Fruit fly (Drosophila melanogaster): ENCODE measurements around the gene CG2926.

CG2926 gene

DNA sequence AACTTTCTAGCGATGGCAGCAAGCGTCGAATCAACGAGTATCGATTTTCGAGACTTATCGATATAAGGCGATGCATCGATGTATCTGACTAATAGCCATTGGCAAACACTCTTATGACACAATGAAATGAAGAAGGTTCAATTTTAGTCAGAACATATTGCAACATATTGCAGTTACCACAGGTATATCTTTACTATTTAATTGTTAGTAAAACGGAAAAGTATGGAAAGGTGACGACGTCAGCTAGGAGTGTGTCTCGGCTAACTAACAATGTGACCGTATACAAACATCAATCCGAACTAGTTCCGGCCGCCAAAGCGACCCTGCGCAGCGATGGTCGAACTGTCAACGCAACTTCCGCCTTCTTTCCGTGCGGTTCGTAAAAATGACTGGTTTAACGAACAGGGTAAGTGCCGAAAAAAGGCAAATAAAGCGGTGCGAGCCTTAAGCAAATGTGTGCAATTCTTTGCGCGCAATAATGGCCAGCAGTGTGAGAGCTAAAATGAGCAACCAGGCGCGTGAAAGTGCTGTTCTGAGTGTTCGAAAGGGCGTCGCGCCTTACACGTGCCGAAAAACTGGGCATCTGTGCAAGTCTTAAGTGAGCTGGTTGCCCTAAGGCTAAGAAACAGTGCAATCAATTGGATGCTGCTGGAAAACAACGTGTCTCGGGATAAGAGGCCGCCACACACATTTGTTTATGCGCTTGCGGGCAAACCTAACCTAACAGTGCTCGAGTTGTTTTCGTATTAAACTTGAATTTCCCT is 36.1 kb upstream of the CG2926 start, which contains the start of the genes Dph4, Spec2 and RpL13A (continued):
- TF ChIP-seq ap (GFP tag; IDR thresholded peaks at IDR 0.05), result no peak
- TF ChIP-seq Eip74EF (GFP tag; optimal IDR thresholded peaks at IDR 0.05), result peak in 1 of 2 experiments; percentile 79
- peak; percentile 92 for TF ChIP-seq PHDP (tag; optimal IDR thresholded peaks at IDR 0.05)
- TF ChIP-seq CG10959 (GFP tag; IDR thresholded peaks at IDR 0.05), result no peak
- TF ChIP-seq CG17328 (GFP tag; IDR thresholded peaks at IDR 0.05), result no peak
- peak; percentile 97 for TF ChIP-seq Sin3A (optimal IDR thresholded peaks at IDR 0.05)
- TF ChIP-seq CG15011 (GFP tag; optimal IDR thresholded peaks at IDR 0.05), result peak; percentile 91
- TF ChIP-seq CG9932 (GFP tag; IDR thresholded peaks at IDR 0.05), result no peak
- peak; percentile 89 for TF ChIP-seq CG12155 (GFP tag; optimal IDR thresholded peaks at IDR 0.05)
- TF ChIP-seq CG1647 (GFP tag; optimal IDR thresholded peaks at IDR 0.05), result peak; percentile 82
- no peak for TF ChIP-seq CG34422 (GFP tag; IDR thresholded peaks at IDR 0.05)
- TF ChIP-seq Hsf (GFP tag; optimal IDR thresholded peaks at IDR 0.05), result peak; percentile 87
- no peak for TF ChIP-seq CG1024 (GFP tag; IDR thresholded peaks at IDR 0.05)
- TF ChIP-seq Atf-2 (GFP tag; optimal IDR thresholded peaks at IDR 0.05), result peak; percentile 88
- TF ChIP-seq en (GFP tag; optimal IDR thresholded peaks at IDR 0.05), result peak; percentile 92
- TF ChIP-seq CG7839 (tag; optimal IDR thresholded peaks at IDR 0.05), result peak; percentile 85
- peak; percentile 98 for TF ChIP-seq sens (GFP tag)
- peak; percentile 72 for TF ChIP-seq gem (tag; optimal IDR thresholded peaks at IDR 0.05)
- no peak for TF ChIP-seq CG14050 (GFP tag; IDR thresholded peaks at IDR 0.05)
- peak; percentile 74 for TF ChIP-seq CG18476 (GFP tag; optimal IDR thresholded peaks at IDR 0.05)
- TF ChIP-seq Pdp1 (GFP tag; optimal IDR thresholded peaks at IDR 0.05), result peak; percentile 81 to 91
- peak; percentile 93 for TF ChIP-seq CG8089 (GFP tag; optimal IDR thresholded peaks at IDR 0.05)
- TF ChIP-seq pb (GFP tag; optimal IDR thresholded peaks at IDR 0.05), result peak; percentile 95
- peak; percentile 74 for TF ChIP-seq ftz-f1 (GFP tag; optimal IDR thresholded peaks at IDR 0.05)
- TF ChIP-seq z (GFP tag; IDR thresholded peaks at IDR 0.05), result no peak
- TF ChIP-seq Sry-δ (GFP tag; optimal IDR thresholded peaks at IDR 0.05), result peak; percentile 99
- peak; percentile 54 for TF ChIP-seq pnt (GFP tag; optimal IDR thresholded peaks at IDR 0.05)
- TF ChIP-seq MTF-1 (GFP tag; optimal IDR thresholded peaks at IDR 0.05; ENCODE audit: borderline replicate concordance), result peak; percentile 98
- TF ChIP-seq D (optimal IDR thresholded peaks at IDR 0.05), result peak; percentile 57
- TF ChIP-seq D (GFP tag; optimal IDR thresholded peaks at IDR 0.05), result peak; percentile 89
- peak; percentile 80 for TF ChIP-seq kah (GFP tag; optimal IDR thresholded peaks at IDR 0.05)
- peak; percentile 95 for TF ChIP-seq CG17186 (GFP tag; optimal IDR thresholded peaks at IDR 0.05)
- TF ChIP-seq shn (GFP tag; optimal IDR thresholded peaks at IDR 0.05), result peak; percentile 92
- TF ChIP-seq az2 (GFP tag; optimal IDR thresholded peaks at IDR 0.05), result peak; percentile 74
- peak; percentile 81 to 93 for TF ChIP-seq dpn (GFP tag; optimal IDR thresholded peaks at IDR 0.05)
- TF ChIP-seq CG7928 (GFP tag; optimal IDR thresholded peaks at IDR 0.05), result peak; percentile 76
- peak; percentile 57 for TF ChIP-seq Chrac-16 (GFP tag; optimal IDR thresholded peaks at IDR 0.05)
- peak; percentile 81 for TF ChIP-seq jumu (GFP tag; optimal IDR thresholded peaks at IDR 0.05)
- peak; percentile 82 for TF ChIP-seq CG18262 (tag; optimal IDR thresholded peaks at IDR 0.05)
- peak; percentile 83 for TF ChIP-seq Nf-YC (tag; optimal IDR thresholded peaks at IDR 0.05)
- TF ChIP-seq pum (GFP tag; optimal IDR thresholded peaks at IDR 0.05), result peak; percentile 69
- TF ChIP-seq CG7556 (GFP tag; optimal IDR thresholded peaks at IDR 0.05), result peak; percentile 84
- no peak for TF ChIP-seq CG11696 (GFP tag; IDR thresholded peaks at IDR 0.05)
- peak; percentile 92 for TF ChIP-seq Max (GFP tag; optimal IDR thresholded peaks at IDR 0.05)
- peak; percentile 96 for TF ChIP-seq CG1603 (tag; optimal IDR thresholded peaks at IDR 0.05)
- TF ChIP-seq ERR (GFP tag; optimal IDR thresholded peaks at IDR 0.05), result peak; percentile 81
- peak; percentile 77 for TF ChIP-seq bab2 (GFP tag; optimal IDR thresholded peaks at IDR 0.05)
- TF ChIP-seq zf30C (GFP tag; optimal IDR thresholded peaks at IDR 0.05), result peak; percentile 59
- peak; percentile 86 for TF ChIP-seq HmgD (GFP tag; optimal IDR thresholded peaks at IDR 0.05)
- TF ChIP-seq gfzf (GFP tag; optimal IDR thresholded peaks at IDR 0.05), result peak; percentile 72
- peak; percentile 76 for TF ChIP-seq grn (GFP tag; optimal IDR thresholded peaks at IDR 0.05)
